Fruit fly (Drosophila melanogaster) S2 (cell line): ENCODE measurements around the gene Rsf1.

Experiments
- CG8478 ChIP-seq: fragments of >200 bp; optimal IDR thresholded peaks from 2 replicates; lab custom pipeline; 2018
- CTCF ChIP-seq, 2 experiments: fragments of >200 bp; optimal IDR thresholded peaks; 2 replicates each; lab custom pipeline; 2018

Rsf1 gene

dm6 chr2L:10280772-10281171, 17.4 kb upstream of the Rsf1 start, which contains the start of gene CG34043:
CG34043 (minus strand) TSS chr2L:10280872.
- TF ChIP-seq CTCF (optimal IDR thresholded peaks at IDR 0.05; lab: Kevin White, UChicago) (no peak), CG8478 (lab: Kevin White, UChicago) (no peak)

dm6 chr2L:10278658-10279057, 15.3 kb upstream of the Rsf1 start, which contains the start of gene Utx:
Utx (minus strand) TSS chr2L:10278811.
- TF ChIP-seq CTCF (optimal IDR thresholded peaks at IDR 0.05; lab: Kevin White, UChicago), result peak in 1 of 2 experiments; percentile 21
- TF ChIP-seq CG8478 (lab: Kevin White, UChicago), result no peak

- peak in 1 of 2 experiments; percentile 9 for TF ChIP-seq CTCF (optimal IDR thresholded peaks at IDR 0.05; lab: Kevin White, UChicago)
- no peak for TF ChIP-seq CG8478 (lab: Kevin White, UChicago)
Measured at dm6 chr2L:10277362-10277761, 14.0 kb upstream of the Rsf1 start.

dm6 chr2L:10276846-10277245, 13.5 kb upstream of the Rsf1 start:
- TF ChIP-seq CTCF (optimal IDR thresholded peaks at IDR 0.05; lab: Kevin White, UChicago) (no peak), CG8478 (lab: Kevin White, UChicago) (no peak)

dm6 chr2L:10276436-10276835, 13.1 kb upstream of the Rsf1 start:
- TF ChIP-seq CTCF (optimal IDR thresholded peaks at IDR 0.05; lab: Kevin White, UChicago) (no peak), CG8478 (lab: Kevin White, UChicago) (no peak)

- no peak for TF ChIP-seq CTCF (optimal IDR thresholded peaks at IDR 0.05; lab: Kevin White, UChicago)
- TF ChIP-seq CG8478 (lab: Kevin White, UChicago), result no peak
Measured at dm6 chr2L:10272224-10272623, 8.9 kb upstream of the Rsf1 start, which contains the start of gene trk. trk (minus strand) TSS chr2L:10272324.

dm6 chr2L:10269854-10270253, 6.5 kb upstream of the Rsf1 start, which contains the start of gene Mulk:
Mulk (plus strand) TSS chr2L:10270051.
- TF ChIP-seq CTCF (optimal IDR thresholded peaks at IDR 0.05; lab: Kevin White, UChicago), result no peak
- TF ChIP-seq CG8478 (lab: Kevin White, UChicago), result no peak

dm6 chr2L:10268688-10269087, 5.3 kb upstream of the Rsf1 start, which contains the start of gene CG4957:
CG4957 (plus strand) TSS chr2L:10268872.
- TF ChIP-seq CG8478 (lab: Kevin White, UChicago) (no peak), CTCF (optimal IDR thresholded peaks at IDR 0.05; lab: Kevin White, UChicago) (no peak)

dm6 chr2L:10266511-10266910, 3.2 kb upstream of the Rsf1 start, which contains the start of gene CG4953:
CG4953 (plus strand) TSS chr2L:10266703.
- TF ChIP-seq CG8478 (lab: Kevin White, UChicago) (no peak), CTCF (optimal IDR thresholded peaks at IDR 0.05; lab: Kevin White, UChicago) (no peak)

- TF ChIP-seq CG8478 (lab: Kevin White, UChicago) (no peak), CTCF (optimal IDR thresholded peaks at IDR 0.05; lab: Kevin White, UChicago) (no peak)
Measured at dm6 chr2L:10265129-10265528, 1.8 kb upstream of the Rsf1 start, which contains the start of gene Mob3. Mob3 (plus strand) TSS chr2L:10265336.

dm6 chr2L:10263830-10264634, 678 bp upstream of the Rsf1 start, which contains the start of gene REPTOR-BP:
REPTOR-BP (plus strand) TSS chr2L:10264125.
- no peak for TF ChIP-seq CG8478 (lab: Kevin White, UChicago)

dm6 chr2L:10261774-10262173, 1.6 kb downstream of the Rsf1 start:
- TF ChIP-seq CTCF (optimal IDR thresholded peaks at IDR 0.05; lab: Kevin White, UChicago) (no peak), CG8478 (lab: Kevin White, UChicago) (no peak)

dm6 chr2L:10260750-10261493, 2.4 kb downstream of the Rsf1 start, which contains the start of gene Pten:
Pten (minus strand) TSS chr2L:10261049.
- TF ChIP-seq CG8478 (lab: Kevin White, UChicago) (no peak), CTCF (optimal IDR thresholded peaks at IDR 0.05; lab: Kevin White, UChicago) (peak in 1 of 2 experiments; percentile 3)

- TF ChIP-seq CTCF (optimal IDR thresholded peaks at IDR 0.05; lab: Kevin White, UChicago) (no peak), CG8478 (lab: Kevin White, UChicago) (no peak)
Measured at dm6 chr2L:10259960-10260749, 3.2 kb downstream of the Rsf1 start.
